Fruit fly (Drosophila melanogaster) whole organism, embryonic: Measurements from ENCODE around the gene CG15408.

Experiments used
- CG10366 ChIP-seq: fragments of 200-800 bp; sonication (Bioruptor generic); IDR thresholded peaks from 2 replicates; pipeline ENCODE4 v1.3.6; 2022; ENCODE audit warnings: missing biosample characterization, missing genetic modification characterization
- CG10431 ChIP-seq: fragments of 200-800 bp; sonication (Bioruptor generic); optimal IDR thresholded peaks from 3 replicates; lab custom pipeline; 2018; ENCODE audit warnings: missing biosample characterization, mild to moderate bottlenecking, missing genetic modification characterization
- CG10979 ChIP-seq: fragments of 200-800 bp; sonication (Bioruptor generic); optimal IDR thresholded peaks from 2 replicates; lab custom pipeline; 2018; ENCODE audit warnings: missing biosample characterization, mild to moderate bottlenecking, missing genetic modification characterization, moderate library complexity
- CG11247 ChIP-seq: fragments of 200-800 bp; sonication (Bioruptor generic); IDR thresholded peaks from 2 replicates; pipeline ENCODE4 v1.3.6; 2022; ENCODE audit warnings: missing biosample characterization, missing genetic modification characterization
- CG11560 ChIP-seq: fragments of 200-800 bp; sonication (Bioruptor generic); IDR thresholded peaks from 3 replicates; pipeline ENCODE4 v1.3.6; 2022; ENCODE audit warnings: missing biosample characterization, missing genetic modification characterization
- CG11695 ChIP-seq: fragments of 200-800 bp; sonication (Bioruptor generic); IDR thresholded peaks from 3 replicates; pipeline ENCODE4 v1.3.6; 2022; ENCODE audit warnings: missing biosample characterization, missing genetic modification characterization
- CG14965 ChIP-seq: fragments of 200-800 bp; sonication (Bioruptor generic); optimal IDR thresholded peaks from 2 replicates; lab custom pipeline; 2016; ENCODE audit warnings: missing biosample characterization, missing genetic modification characterization, borderline replicate concordance
- CG15514 ChIP-seq: fragments of 200-800 bp; sonication (Bioruptor generic); optimal IDR thresholded peaks from 3 replicates; lab custom pipeline; 2017; ENCODE audit warnings: missing biosample characterization, missing genetic modification characterization, mild to moderate bottlenecking, moderate library complexity, missing genetic modification reagents
- CG18262 ChIP-seq: fragments of 200-800 bp; optimal IDR thresholded peaks from 3 replicates; lab custom pipeline; 2019; ENCODE audit warnings: missing biosample characterization, mild to moderate bottlenecking, missing genetic modification characterization, moderate library complexity
- CG1832 ChIP-seq: fragments of 200-800 bp; sonication (Bioruptor generic); optimal IDR thresholded peaks from 2 replicates; lab custom pipeline; 2017; ENCODE audit warnings: missing biosample characterization, mild to moderate bottlenecking, missing genetic modification characterization, inconsistent platforms
- CG2712 ChIP-seq: fragments of 200-800 bp; optimal IDR thresholded peaks from 3 replicates; lab custom pipeline; 2019; ENCODE audit warnings: missing biosample characterization, mild to moderate bottlenecking, missing genetic modification characterization, moderate library complexity
- CG31441 ChIP-seq: fragments of 200-800 bp; sonication (Bioruptor generic); IDR thresholded peaks from 2 replicates; pipeline ENCODE4 v1.3.6; 2022; ENCODE audit warnings: missing biosample characterization, missing genetic modification characterization
- CG32772 ChIP-seq: fragments of 200-800 bp; sonication (Bioruptor generic); IDR thresholded peaks from 2 replicates; pipeline ENCODE4 v1.3.6; 2022; ENCODE audit warnings: missing biosample characterization, missing genetic modification characterization
- CG3281 ChIP-seq: fragments of 200-800 bp; sonication (Bioruptor generic); optimal IDR thresholded peaks from 3 replicates; lab custom pipeline; 2017; ENCODE audit warnings: missing biosample characterization, mild to moderate bottlenecking, missing genetic modification characterization
- CG4360 ChIP-seq: fragments of 200-800 bp; sonication (Bioruptor generic); IDR thresholded peaks from 2 replicates; pipeline ENCODE4 v1.3.6; 2022; ENCODE audit warnings: missing biosample characterization, missing genetic modification characterization
- CG5953 ChIP-seq: fragments of 200-800 bp; sonication (Bioruptor generic); IDR thresholded peaks from 2 replicates; pipeline ENCODE4 v1.3.6; 2022; ENCODE audit warnings: missing biosample characterization, missing genetic modification characterization
- CG8924 ChIP-seq: fragments of 200-800 bp; optimal IDR thresholded peaks from 3 replicates; lab custom pipeline; 2019; ENCODE audit warnings: missing biosample characterization, mild to moderate bottlenecking, missing genetic modification characterization, moderate library complexity
- CoRest ChIP-seq: fragments of 200-800 bp; sonication (Bioruptor generic); optimal IDR thresholded peaks from 3 replicates; lab custom pipeline; 2018; ENCODE audit warnings: missing biosample characterization, mild to moderate bottlenecking, missing genetic modification characterization, moderate library complexity
- D ChIP-seq, 2 experiments: fragments of 200-800 bp in 1 of 2; fragments of >200 bp in 1 of 2; sonication (Bioruptor generic) in 1 of 2; optimal IDR thresholded peaks; 2 replicates in 1 of 2; 3 replicates in 1 of 2; lab custom pipeline; 2017; ENCODE audit warnings: mild to moderate bottlenecking in 1 of 2, missing biosample characterization in 1 of 2, missing genetic modification characterization in 1 of 2, missing genetic modification reagents in 1 of 2
- Drgx ChIP-seq: fragments of 200-800 bp; sonication (Bioruptor generic); IDR thresholded peaks from 2 replicates; pipeline ENCODE4 v1.3.6; 2022; ENCODE audit warnings: missing biosample characterization, missing genetic modification characterization
- GATAe ChIP-seq: fragments of 200-800 bp; sonication (Bioruptor generic); conservative IDR thresholded peaks from 2 replicates; pipeline ENCODE4 v1.3.6; 2022; ENCODE audit warnings: missing biosample characterization, missing genetic modification characterization
- HLH4C ChIP-seq: fragments of 200-800 bp; sonication (Bioruptor generic); IDR thresholded peaks from 3 replicates; pipeline ENCODE4 v1.3.6; 2022; ENCODE audit warnings: missing biosample characterization, missing genetic modification characterization; ENCODE audit not compliant: partially characterized antibody
- HmgD ChIP-seq: fragments of 200-800 bp; sonication (Bioruptor generic); optimal IDR thresholded peaks from 3 replicates; lab custom pipeline; 2016; ENCODE audit warnings: missing biosample characterization, missing genetic modification characterization
- Hr39 ChIP-seq: fragments of >200 bp; optimal IDR thresholded peaks from 2 replicates; lab custom pipeline; 2017
- Hr78 ChIP-seq, 2 experiments: fragments of 200-800 bp in 1 of 2; fragments of >200 bp in 1 of 2; sonication (Bioruptor generic) in 1 of 2; optimal IDR thresholded peaks; 2 replicates each; lab custom pipeline; 2017 to 2019; ENCODE audit warnings: missing biosample characterization in 2 of 2, missing genetic modification characterization in 2 of 2, mild to moderate bottlenecking in 1 of 2, moderate library complexity in 1 of 2
- Mes4 ChIP-seq: fragments of 200-800 bp; sonication (Bioruptor generic); optimal IDR thresholded peaks from 2 replicates; lab custom pipeline; 2016; ENCODE audit warnings: missing biosample characterization, missing genetic modification characterization
- Opbp ChIP-seq: fragments of 200-800 bp; sonication (Bioruptor generic); IDR thresholded peaks from 3 replicates; pipeline ENCODE4 v1.3.6; 2022; ENCODE audit warnings: missing biosample characterization, missing genetic modification characterization; ENCODE audit not compliant: partially characterized antibody
- PHDP ChIP-seq: fragments of 200-800 bp; sonication (Bioruptor generic); optimal IDR thresholded peaks from 3 replicates; lab custom pipeline; 2018; ENCODE audit warnings: missing biosample characterization, mild to moderate bottlenecking, missing genetic modification characterization, moderate library complexity
- Pdp1 ChIP-seq, 2 experiments: fragments of 200-800 bp; sonication (Bioruptor generic); optimal IDR thresholded peaks; 3 replicates each; lab custom pipeline; 2016; ENCODE audit warnings: missing biosample characterization in 2 of 2, missing genetic modification characterization in 2 of 2, mild to moderate bottlenecking in 1 of 2, moderate library complexity in 1 of 2
- Xbp1 ChIP-seq: fragments of 200-800 bp; sonication (Bioruptor generic); optimal IDR thresholded peaks from 3 replicates; lab custom pipeline; 2016; ENCODE audit warnings: missing biosample characterization, mild to moderate bottlenecking, missing genetic modification characterization
- ab ChIP-seq: fragments of 200-800 bp; sonication (Bioruptor generic); optimal IDR thresholded peaks from 2 replicates; lab custom pipeline; 2016; ENCODE audit warnings: missing biosample characterization, missing genetic modification characterization
- br ChIP-seq: fragments of >200 bp; optimal IDR thresholded peaks from 2 replicates; lab custom pipeline; 2017
- chn ChIP-seq: fragments of 200-800 bp; sonication (Bioruptor generic); optimal IDR thresholded peaks from 2 replicates; lab custom pipeline; 2016; ENCODE audit warnings: missing biosample characterization, missing genetic modification characterization
- dmrt99B ChIP-seq: fragments of 200-800 bp; sonication (Bioruptor generic); optimal IDR thresholded peaks from 2 replicates; lab custom pipeline; 2018; ENCODE audit warnings: missing biosample characterization, mild to moderate bottlenecking, missing genetic modification characterization, moderate library complexity
- ems ChIP-seq: fragments of 200-800 bp; sonication (Bioruptor generic); optimal IDR thresholded peaks from 3 replicates; lab custom pipeline; 2016; ENCODE audit warnings: missing biosample characterization, missing genetic modification characterization
- eve ChIP-seq, 2 experiments: fragments of >200 bp; optimal IDR thresholded peaks; 2 replicates each; lab custom pipeline; 2017; ENCODE audit warnings: missing biosample characterization in 2 of 2, missing genetic modification characterization in 2 of 2
- fu2 ChIP-seq: fragments of 200-800 bp; sonication (Bioruptor generic); optimal IDR thresholded peaks from 2 replicates; lab custom pipeline; 2016; ENCODE audit warnings: missing biosample characterization, missing genetic modification characterization
- gfzf ChIP-seq: fragments of 200-800 bp; sonication (Bioruptor generic); optimal IDR thresholded peaks from 2 replicates; lab custom pipeline; 2016; ENCODE audit warnings: missing biosample characterization, mild to moderate bottlenecking, missing genetic modification characterization, moderate library complexity
- jing ChIP-seq: fragments of 200-800 bp; sonication (Bioruptor generic); optimal IDR thresholded peaks from 2 replicates; lab custom pipeline; 2018; ENCODE audit warnings: missing biosample characterization, mild to moderate bottlenecking, missing genetic modification characterization
- kay ChIP-seq: fragments of 200-800 bp; sonication (Bioruptor generic); optimal IDR thresholded peaks from 2 replicates; lab custom pipeline; 2016; ENCODE audit warnings: missing biosample characterization, missing genetic modification characterization
- run ChIP-seq: fragments of 200-800 bp; sonication (Bioruptor generic); optimal IDR thresholded peaks from 3 replicates; lab custom pipeline; 2018; ENCODE audit warnings: missing biosample characterization, mild to moderate bottlenecking, missing genetic modification characterization
- sens ChIP-seq: fragments of 200-800 bp; sonication (Bioruptor generic); peaks from one replicate; lab custom pipeline; 2016; ENCODE audit warnings: missing biosample characterization, missing genetic modification characterization
- sna ChIP-seq: fragments of 200-800 bp; sonication (Bioruptor generic); IDR thresholded peaks from 2 replicates; pipeline ENCODE4 v1.3.6; 2022; ENCODE audit warnings: missing biosample characterization, missing genetic modification characterization; ENCODE audit not compliant: partially characterized antibody
- sob ChIP-seq: fragments of 200-800 bp; sonication (Bioruptor generic); IDR thresholded peaks from 2 replicates; pipeline ENCODE4 v1.3.6; 2022; ENCODE audit warnings: missing biosample characterization, missing genetic modification characterization
- stwl ChIP-seq: fragments of 200-800 bp; sonication (Bioruptor generic); optimal IDR thresholded peaks from 3 replicates; lab custom pipeline; 2018; ENCODE audit warnings: missing biosample characterization, mild to moderate bottlenecking, missing genetic modification characterization, moderate library complexity
- vvl ChIP-seq: fragments of 200-800 bp; sonication (Bioruptor generic); IDR thresholded peaks from 2 replicates; pipeline ENCODE4 v1.3.6; 2022; ENCODE audit warnings: missing biosample characterization, missing genetic modification characterization
- zf30C ChIP-seq: fragments of 200-800 bp; sonication (Bioruptor generic); optimal IDR thresholded peaks from 3 replicates; lab custom pipeline; 2018; ENCODE audit warnings: missing biosample characterization, mild to moderate bottlenecking, missing genetic modification characterization

The CG15408 gene

DNA sequence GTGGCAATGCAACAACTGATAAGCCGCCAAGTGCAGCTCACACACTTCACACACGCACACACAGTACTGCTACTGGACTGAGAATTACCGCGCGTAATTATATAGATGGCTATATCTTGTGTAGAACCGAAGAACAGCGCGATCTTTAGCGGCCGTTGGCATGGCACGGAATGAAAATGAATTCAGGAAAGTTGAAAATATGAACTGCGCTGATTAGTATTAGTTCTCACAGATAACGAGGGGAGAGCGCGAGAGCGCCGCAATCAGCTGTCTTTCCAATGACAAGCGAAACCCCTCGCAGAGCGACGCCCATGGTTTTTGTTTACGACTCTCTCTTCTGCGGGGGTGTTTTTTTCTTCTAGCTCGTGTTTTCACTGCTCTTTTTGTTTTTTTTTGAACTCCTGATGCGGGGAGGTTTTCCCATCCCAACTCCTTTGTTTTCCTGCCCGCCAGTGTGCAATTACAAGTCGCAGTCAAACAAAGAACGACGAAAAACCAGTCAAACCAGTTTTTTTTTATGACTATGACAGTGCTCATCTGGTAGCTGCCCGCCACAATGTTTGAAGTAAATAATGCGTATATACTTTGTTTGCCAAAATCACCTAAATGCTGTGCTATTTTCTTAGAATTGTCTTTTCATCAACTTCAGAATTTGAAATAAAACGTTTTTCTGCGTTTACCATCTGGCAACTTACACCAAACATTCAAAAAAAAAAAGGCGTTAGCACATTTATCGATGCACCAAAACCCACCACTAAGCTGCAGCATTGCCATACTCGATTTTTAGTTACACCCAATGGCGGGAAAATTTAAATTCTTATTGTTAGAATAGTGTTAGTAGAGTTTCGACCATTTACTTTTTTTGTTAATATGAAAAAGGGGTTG lies 29.4 kb upstream of the CG15408 start, which contains the start of gene CG9663 (continued):
- TF ChIP-seq HLH4C (GFP tag; lab: Robert Waterston, UW) (peak; percentile 39; the same call in 1 of the 3 replicates), CG10979 (tag; lab: Kevin White, UChicago) (peak; percentile 5), Xbp1 (GFP tag; lab: Kevin White, UChicago) (no peak), eve (GFP tag; optimal IDR thresholded peaks at IDR 0.05; lab: Kevin White, UChicago) (peak in 1 of 2 experiments; percentile 27), stwl (peak; percentile 95), jing (GFP tag; lab: Kevin White, UChicago) (no peak), sob (GFP tag; lab: Robert Waterston, UW) (peak; percentile 62; the same call in 1 of the 2 replicates), CG3281 (GFP tag; lab: Kevin White, UChicago) (no peak), CG5953 (GFP tag; lab: Robert Waterston, UW) (no peak), CG1832 (GFP tag; lab: Kevin White, UChicago) (no peak), CG18262 (tag; lab: Kevin White, UChicago) (peak; percentile 10), D (optimal IDR thresholded peaks at IDR 0.05; lab: Kevin White, UChicago) (peak; percentile 66), D (GFP tag; optimal IDR thresholded peaks at IDR 0.05; lab: Kevin White, UChicago) (peak; percentile 8), CoRest (peak; percentile 17), CG15514 (GFP tag; lab: Kevin White, UChicago) (peak; percentile 35), Opbp (0 out of 3 replicates have a peak, but pooled peaks have one; percentile 44), Drgx (GFP tag; lab: Robert Waterston, UW) (peak; percentile 61), CG11247 (GFP tag; lab: Robert Waterston, UW) (0 out of 2 replicates have a peak, but pooled peaks have one; percentile 10), HmgD (peak; percentile 66), sens (GFP tag; lab: Kevin White, UChicago) (peak; percentile 19), fu2 (no peak), kay (GFP tag; lab: Kevin White, UChicago) (no peak), Hr78 (GFP tag; optimal IDR thresholded peaks at IDR 0.05; lab: Kevin White, UChicago) (peak in 1 of 2 experiments; percentile 81), CG14965 (GFP tag; lab: Kevin White, UChicago) (no peak), CG2712 (tag; lab: Kevin White, UChicago) (peak; percentile 33), CG32772 (GFP tag; lab: Robert Waterston, UW) (no peak), CG4360 (GFP tag; lab: Robert Waterston, UW) (peak; percentile 13; the same call in 1 of the 2 replicates), CG11560 (tag; lab: Robert Waterston, UW) (peak; percentile 92), gfzf (GFP tag; lab: Kevin White, UChicago) (peak; percentile 91), br (lab: Kevin White, UChicago) (no peak), chn (GFP tag; lab: Kevin White, UChicago) (peak; percentile 4), sna (GFP tag; lab: Robert Waterston, UW) (peak; percentile 52; the same call in 1 of the 2 replicates), CG10431 (peak; percentile 51), Mes4 (GFP tag; lab: Kevin White, UChicago) (peak; percentile 3), run (tag; lab: Kevin White, UChicago) (peak; percentile 24), zf30C (no peak), ab (GFP tag; lab: Kevin White, UChicago) (peak; percentile 25), CG31441 (GFP tag; lab: Robert Waterston, UW) (no peak), Hr39 (no peak), Pdp1 (GFP tag; optimal IDR thresholded peaks at IDR 0.05; lab: Kevin White, UChicago) (peak in 1 of 2 experiments; percentile 50), CG10366 (no peak; the same call in 1 of the 2 replicates), GATAe (GFP tag; lab: Robert Waterston, UW) (peak; percentile 70), CG11695 (0 out of 3 replicates have a peak, but pooled peaks have one; percentile 9), vvl (peak; percentile 37; the same call in 1 of the 2 replicates), dmrt99B (no peak), CG8924 (tag; lab: Kevin White, UChicago) (peak; percentile 22), PHDP (peak; percentile 29), ems (GFP tag; lab: Kevin White, UChicago) (no peak)
